Fruit fly (Drosophila melanogaster): ENCODE results near the gene CG33285.
A peak's percentile ranks its signal among the peaks of the same experiment; 100 is the strongest.

CG33285 gene

DNA sequence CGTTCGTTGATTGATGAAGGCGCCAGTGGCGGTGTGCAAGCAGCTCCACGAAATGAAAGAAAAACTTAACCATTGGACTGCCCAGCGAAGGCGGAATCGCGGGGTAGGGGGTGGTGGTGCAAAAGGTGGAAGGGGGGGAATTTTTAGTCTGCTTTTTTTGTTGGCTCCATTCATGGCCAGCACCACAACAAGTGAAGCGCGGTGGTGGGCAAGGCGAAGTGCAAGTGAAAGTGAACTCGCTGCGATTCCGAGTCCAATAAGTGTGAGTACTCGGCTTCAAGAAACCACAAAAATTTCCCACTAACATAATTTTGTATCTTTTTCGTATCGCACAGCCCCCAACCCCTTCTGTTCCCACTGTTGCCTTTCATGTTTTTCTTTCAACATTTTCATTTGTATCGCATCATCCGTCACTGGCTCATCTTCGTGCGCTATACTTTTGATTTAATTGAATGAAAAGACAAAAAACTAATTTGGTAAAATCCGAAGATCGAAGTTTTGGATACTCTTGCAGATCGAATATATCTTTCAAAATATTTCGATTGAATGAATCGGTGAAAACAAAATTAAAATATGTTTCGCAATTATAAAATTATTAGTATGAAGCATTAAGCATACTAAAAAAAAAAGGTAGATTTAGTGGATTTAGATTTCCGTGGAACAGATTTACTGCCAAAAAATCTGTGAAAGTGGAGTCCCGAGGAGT is 34.4 kb downstream of the CG33285 start (continued):
- TF ChIP-seq ems (GFP tag; optimal IDR thresholded peaks at IDR 0.05) (no peak), CG4404 (GFP tag; IDR thresholded peaks at IDR 0.05) (0 out of 2 replicates have a peak, but pooled peaks have one; percentile 5), dmrt99B (tag; optimal IDR thresholded peaks at IDR 0.05) (no peak), CG7839 (tag; optimal IDR thresholded peaks at IDR 0.05) (no peak), Dip3 (GFP tag; optimal IDR thresholded peaks at IDR 0.05) (no peak), CG10462 (GFP tag; optimal IDR thresholded peaks at IDR 0.05) (no peak), CG34376 (GFP tag; optimal IDR thresholded peaks at IDR 0.05) (no peak), HLH54F (GFP tag; optimal IDR thresholded peaks at IDR 0.05) (no peak), D19A (tag; optimal IDR thresholded peaks at IDR 0.05) (peak; percentile 65), sna (GFP tag; IDR thresholded peaks at IDR 0.05; ENCODE audit: partially characterized antibody) (no peak), oc (tag; optimal IDR thresholded peaks at IDR 0.05) (no peak), fd3F (GFP tag; optimal IDR thresholded peaks at IDR 0.05) (no peak), CG8089 (GFP tag; optimal IDR thresholded peaks at IDR 0.05) (no peak), chinmo (GFP tag; IDR thresholded peaks at IDR 0.05; ENCODE audit: partially characterized antibody) (no peak), twi (tag; optimal IDR thresholded peaks at IDR 0.05) (no peak), Ets97D (GFP tag; optimal IDR thresholded peaks at IDR 0.05) (no peak), kni (GFP tag; optimal IDR thresholded peaks at IDR 0.05) (peak; percentile 36), CG32772 (GFP tag; IDR thresholded peaks at IDR 0.05) (no peak), pnt (GFP tag; optimal IDR thresholded peaks at IDR 0.05) (no peak), CG17802 (tag; optimal IDR thresholded peaks at IDR 0.05) (no peak), schlank (tag; optimal IDR thresholded peaks at IDR 0.05) (no peak), CrebB (tag; optimal IDR thresholded peaks at IDR 0.05) (no peak), al (GFP tag; IDR thresholded peaks at IDR 0.05) (no peak), CG14441 (GFP tag; IDR thresholded peaks at IDR 0.05) (no peak), CG6272 (GFP tag; IDR thresholded peaks at IDR 0.05) (no peak), bab2 (GFP tag; optimal IDR thresholded peaks at IDR 0.05) (no peak), CTCF (GFP tag; optimal IDR thresholded peaks at IDR 0.05) (no peak), ssp (GFP tag; IDR thresholded peaks at IDR 0.05) (no peak), gem (tag; optimal IDR thresholded peaks at IDR 0.05) (peak; percentile 45), nmo (GFP tag; optimal IDR thresholded peaks at IDR 0.05) (no peak), CG15514 (GFP tag; optimal IDR thresholded peaks at IDR 0.05) (no peak), CG15601 (tag; optimal IDR thresholded peaks at IDR 0.05) (no peak), stc (GFP tag; IDR thresholded peaks at IDR 0.05) (no peak), jigr1 (GFP tag; IDR thresholded peaks at IDR 0.05) (0 out of 3 replicates have a peak, but pooled peaks have one; percentile 4), Doc2 (GFP tag; IDR thresholded peaks at IDR 0.05) (no peak), Sox102F (GFP tag; optimal IDR thresholded peaks at IDR 0.05) (peak; percentile 21), C15 (GFP tag; IDR thresholded peaks at IDR 0.05) (no peak), crol (GFP tag; IDR thresholded peaks at IDR 0.05) (peak; percentile 88), CG14710 (tag; optimal IDR thresholded peaks at IDR 0.05) (no peak), zfh1 (GFP tag; IDR thresholded peaks at IDR 0.05) (no peak), Dad (GFP tag; optimal IDR thresholded peaks at IDR 0.05) (no peak), repo (GFP tag; optimal IDR thresholded peaks at IDR 0.05) (no peak), CG2202 (tag; optimal IDR thresholded peaks at IDR 0.05) (no peak), CG10147 (GFP tag; optimal IDR thresholded peaks at IDR 0.05) (no peak), Neu2 (GFP tag; optimal IDR thresholded peaks at IDR 0.05; ENCODE audit: borderline replicate concordance) (no peak), CG1832 (GFP tag; optimal IDR thresholded peaks at IDR 0.05) (no peak), phol (tag; optimal IDR thresholded peaks at IDR 0.05) (peak; percentile 21), CG31388 (GFP tag; optimal IDR thresholded peaks at IDR 0.05) (no peak), CG33213 (GFP tag; optimal IDR thresholded peaks at IDR 0.05) (no peak), sd (tag; optimal IDR thresholded peaks at IDR 0.05) (peak; percentile 12), Jarid2 (GFP tag; optimal IDR thresholded peaks at IDR 0.05) (no peak)

All from whole organism, embryonic.